Worm (Caenorhabditis elegans): ENCODE results near the gene F18H3.4.

Gene F18H3.4

DNA sequence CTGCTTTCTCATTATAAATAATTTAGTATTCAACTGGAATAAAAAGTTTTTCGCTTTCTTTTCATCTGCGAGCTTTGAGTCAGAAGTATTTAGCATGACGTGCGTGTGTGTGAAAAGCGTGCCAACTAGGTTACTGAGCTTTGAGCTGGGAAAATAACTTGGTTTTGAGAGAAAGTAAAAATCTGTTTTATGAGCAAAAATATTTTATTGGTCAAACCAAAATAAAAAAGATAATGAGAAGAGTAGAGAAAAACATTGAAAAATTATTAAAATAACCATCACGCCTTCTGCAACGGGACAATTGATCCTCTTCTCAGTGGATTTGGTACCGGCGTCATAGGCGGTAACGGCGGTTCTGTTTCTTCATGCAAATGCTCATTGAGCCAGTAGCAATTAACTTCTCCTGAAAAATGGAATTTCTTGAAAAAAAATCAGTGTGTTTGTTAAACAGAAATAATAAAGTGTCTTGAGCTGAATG, 15.7 kb downstream of the F18H3.4 start (continued):
- TF ChIP-seq ceh-20 (GFP tag; IDR thresholded peaks at IDR 0.05) = no peak
- peak; percentile 30; the same call in 1 of the 2 replicates for TF ChIP-seq mdt-29 (GFP tag; IDR thresholded peaks at IDR 0.05)
- TF ChIP-seq mep-1 (tag; optimal IDR thresholded peaks at IDR 0.05) = peak; percentile 74
- no peak for TF ChIP-seq arid-1 (GFP tag; conservative IDR thresholded peaks at IDR 0.05)
- no peak for TF ChIP-seq nhr-102 (tag; optimal IDR thresholded peaks at IDR 0.05)
- TF ChIP-seq lsy-2 (tag; optimal IDR thresholded peaks at IDR 0.05) = peak in 1 of 2 experiments; percentile 30
- 0 out of 2 replicates have a peak, but pooled peaks have one; percentile 19 for TF ChIP-seq tra-1 (GFP tag; IDR thresholded peaks at IDR 0.05)
- no peak for TF ChIP-seq lin-1 (GFP tag; IDR thresholded peaks at IDR 0.05)
- no peak for TF ChIP-seq ctbp-1 (GFP tag; IDR thresholded peaks at IDR 0.05)
- TF ChIP-seq spr-3 (GFP tag; optimal IDR thresholded peaks at IDR 0.05) = no peak
- TF ChIP-seq dmd-8 (GFP tag; IDR thresholded peaks at IDR 0.05) = no peak
- no peak for TF ChIP-seq F26F4.8 (GFP tag; conservative IDR thresholded peaks at IDR 0.05)
- TF ChIP-seq nhr-41 (GFP tag; IDR thresholded peaks at IDR 0.05) = no peak

DNA sequence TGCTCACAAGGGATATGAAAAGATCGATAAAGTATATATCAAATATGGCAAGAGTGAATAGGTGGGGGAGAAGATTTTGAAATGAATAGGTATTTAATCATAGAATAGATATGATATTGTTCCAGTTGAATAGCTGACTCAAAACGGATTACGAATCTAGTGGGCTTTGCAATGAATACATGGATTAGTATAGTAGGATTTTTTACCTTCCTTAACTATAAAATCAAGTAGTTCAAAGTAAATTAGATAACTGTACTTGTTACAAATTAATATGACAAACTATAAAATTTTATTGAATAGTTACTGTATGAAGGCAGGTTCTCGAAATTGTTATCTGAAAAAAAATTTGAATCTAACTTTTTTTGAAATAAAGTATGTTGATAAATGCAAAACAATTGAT, 22.0 kb downstream of the F18H3.4 start, which contains the start of gene odr-1:
Gene odr-1, minus strand, starts transcription at position 101 of the 400 bp plus-strand sequence.
- TF ChIP-seq madf-9 (GFP tag; conservative IDR thresholded peaks at IDR 0.05) (no peak), dpl-1 (GFP tag; optimal IDR thresholded peaks at IDR 0.05) (no peak), nhr-76 (tag; optimal IDR thresholded peaks at IDR 0.05) (no peak), lsy-2 (tag; optimal IDR thresholded peaks at IDR 0.05) (no peak), cey-2 (tag; optimal IDR thresholded peaks at IDR 0.05; ENCODE audit: borderline replicate concordance, insufficient read depth) (no peak), hmg-1.1 (GFP tag; IDR thresholded peaks at IDR 0.05) (no peak), lin-15B (tag; optimal IDR thresholded peaks at IDR 0.05) (no peak), nhr-102 (tag; optimal IDR thresholded peaks at IDR 0.05) (no peak), Y75B8A.6 (GFP tag; IDR thresholded peaks at IDR 0.05) (no peak), nhr-10 (tag; optimal IDR thresholded peaks at IDR 0.05) (no peak), php-3 (GFP tag; IDR thresholded peaks at IDR 0.05) (no peak), lim-7 (GFP tag; IDR thresholded peaks at IDR 0.05) (no peak), fos-1 (tag; optimal IDR thresholded peaks at IDR 0.05) (no peak), zag-1 (tag; optimal IDR thresholded peaks at IDR 0.05) (no peak), saeg-2 (GFP tag; IDR thresholded peaks at IDR 0.05) (no peak), gei-8 (GFP tag; optimal IDR thresholded peaks at IDR 0.05) (no peak), set-16 (GFP tag; IDR thresholded peaks at IDR 0.05) (no peak), madf-5 (GFP tag; IDR thresholded peaks at IDR 0.05) (no peak), jun-1 (tag; optimal IDR thresholded peaks at IDR 0.05) (no peak)

DNA sequence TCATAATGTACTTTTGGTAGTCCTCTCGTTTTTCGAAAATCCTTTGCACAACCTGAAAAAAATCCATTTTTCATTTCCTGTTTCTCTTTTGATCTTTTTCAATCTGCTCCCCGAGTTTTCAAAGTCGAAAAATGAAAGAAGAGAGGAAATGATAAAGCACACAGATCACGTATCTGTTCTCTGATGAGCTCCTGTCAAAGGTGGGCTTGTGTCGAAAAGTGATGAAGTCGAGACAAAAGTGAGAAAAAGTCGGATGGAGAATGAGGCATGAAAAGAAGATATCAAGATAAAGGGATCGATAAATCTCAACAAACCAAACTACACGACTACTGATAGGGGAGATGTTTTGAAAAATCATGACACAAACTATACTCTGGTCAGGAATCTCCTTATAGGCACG, 26.2 kb downstream of the F18H3.4 start:
- peak; percentile 50 for TF ChIP-seq nhr-11 (tag; optimal IDR thresholded peaks at IDR 0.05)
- TF ChIP-seq Y48G9A.11 (GFP tag; IDR thresholded peaks at IDR 0.05) = no peak
- no peak for TF ChIP-seq aly-2 (tag; optimal IDR thresholded peaks at IDR 0.05)
- TF ChIP-seq unc-62 (GFP tag; optimal IDR thresholded peaks at IDR 0.05 in 1 of 2) = peak in 1 of 2 experiments; percentile 89
- no peak for TF ChIP-seq unc-62 (tag; optimal IDR thresholded peaks at IDR 0.05)
- TF ChIP-seq F10B5.3 (tag; optimal IDR thresholded peaks at IDR 0.05) = no peak
- TF ChIP-seq nhr-48 (tag; optimal IDR thresholded peaks at IDR 0.05) = no peak
- TF ChIP-seq T26A8.4 (GFP tag; IDR thresholded peaks at IDR 0.05) = no peak

DNA sequence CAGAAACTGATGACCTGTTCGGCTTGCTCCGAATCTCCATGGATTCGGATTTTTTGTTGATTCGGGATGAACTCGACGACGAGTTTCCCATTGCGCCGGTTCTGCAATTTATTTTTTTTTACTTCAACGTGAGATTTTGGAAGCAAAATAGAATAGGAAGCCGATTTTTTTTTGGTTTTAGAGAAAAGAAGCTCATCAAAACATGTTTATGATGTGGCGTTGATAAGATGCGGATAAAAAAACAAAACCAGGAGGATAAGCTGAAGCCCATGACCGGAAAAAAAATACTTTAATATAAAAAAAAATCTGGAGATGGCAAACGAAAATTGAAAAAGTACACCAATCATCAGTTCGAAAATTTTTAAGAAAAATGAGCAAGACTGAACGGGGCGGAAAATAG, 27.2 kb downstream of the F18H3.4 start, which contains the start of gene glb-20:
Gene glb-20, minus strand, starts transcription at position 101 of the 400 bp plus-strand sequence.
- no peak for TF ChIP-seq ceh-82 (tag; optimal IDR thresholded peaks at IDR 0.05)
- no peak for TF ChIP-seq zip-2 (tag; optimal IDR thresholded peaks at IDR 0.05)
